Fruit fly (Drosophila melanogaster) whole organism: ENCODE data around the gene eIF2Bepsilon.

Source experiments
- CG8478 ChIP-seq: fragments of >200 bp; optimal IDR thresholded peaks from 2 replicates; lab custom pipeline; 2018; ENCODE audit warnings: inconsistent platforms
- Dll ChIP-seq: fragments of >200 bp; optimal IDR thresholded peaks from 2 replicates; lab custom pipeline; 2017
- psq ChIP-seq: fragments of >200 bp; optimal IDR thresholded peaks from 2 replicates; lab custom pipeline; 2017

Gene eIF2Bepsilon

DNA sequence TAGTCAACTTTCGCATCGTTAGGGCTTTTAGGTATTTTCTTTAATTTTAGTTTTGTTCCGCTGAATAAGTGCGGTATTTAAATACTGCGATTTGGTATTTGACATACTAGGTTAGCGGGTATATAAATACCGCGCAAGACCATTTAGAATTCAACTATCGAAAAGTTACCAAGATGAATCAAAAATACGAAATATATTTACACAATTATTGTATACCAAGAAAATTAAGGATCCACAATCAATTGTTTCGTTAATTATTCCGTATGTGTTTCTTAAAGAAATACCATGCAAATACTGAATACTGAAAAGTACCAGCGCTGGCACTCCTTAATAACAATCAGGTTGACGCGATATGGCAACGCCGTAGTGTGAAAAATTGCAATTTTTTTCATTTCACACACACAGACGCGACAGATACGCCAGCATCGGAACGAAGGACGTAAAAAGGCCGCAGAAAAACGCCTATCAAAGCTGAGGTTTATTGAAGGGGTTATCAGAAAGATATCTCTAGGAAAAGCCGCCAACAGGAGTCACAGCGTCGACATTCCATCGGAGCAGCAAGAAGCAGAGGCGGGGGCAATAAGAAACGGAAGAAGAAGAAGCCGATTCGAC is 49.1 kb downstream of the eIF2Bepsilon start, which contains the start of the genes Pgam5 and Vps26:
TSS of gene Pgam5 (minus strand) at position 51 of the 612 bp plus-strand sequence.
TSS of gene Vps26 (plus strand) at position 339 of the 612 bp plus-strand sequence.
- TF ChIP-seq psq (lab: Kevin White, UChicago) = no peak
- no peak for TF ChIP-seq CG8478 (lab: Kevin White, UChicago)
- TF ChIP-seq Dll (lab: Kevin White, UChicago) = no peak
